Worm (Caenorhabditis elegans) whole organism, L4 larva: ENCODE results near the gene dpr-1.

Source experiments
- D1046.2 ChIP-seq: fragments of 200-800 bp; sonication (Bioruptor generic); IDR thresholded peaks from 2 replicates; pipeline ENCODE4 v1.3.6; 2022; ENCODE audit warnings: missing genetic modification characterization, missing compliant biosample characterization
- T20F7.1 ChIP-seq: fragments of 200-800 bp; sonication (Bioruptor generic); optimal IDR thresholded peaks from 2 replicates; lab custom pipeline; 2018; ENCODE audit warnings: mild to moderate bottlenecking, missing genetic modification characterization, missing compliant biosample characterization
- T26A8.4 ChIP-seq: fragments of 200-800 bp; sonication (Bioruptor generic); IDR thresholded peaks from 2 replicates; pipeline ENCODE4 v1.3.6; 2022; ENCODE audit warnings: missing genetic modification characterization, missing compliant biosample characterization
- Y105C5A.15 ChIP-seq: fragments of 200-800 bp; sonication (Bioruptor generic); IDR thresholded peaks from 2 replicates; pipeline ENCODE4 v1.3.6; 2022; ENCODE audit warnings: missing genetic modification characterization, missing compliant biosample characterization
- Y75B8A.6 ChIP-seq: fragments of 200-800 bp; sonication (Bioruptor generic); IDR thresholded peaks from 2 replicates; pipeline ENCODE4 v1.3.6; 2022; ENCODE audit warnings: missing genetic modification reagents, missing genetic modification characterization, missing compliant biosample characterization
- ZK546.5 ChIP-seq, 2 experiments: sonication (generic microtip); optimal IDR thresholded peaks; 2 replicates each; lab custom pipeline; 2017; ENCODE audit warnings: missing biosample characterization in 2 of 2, missing genetic modification characterization in 2 of 2
- aha-1 ChIP-seq: fragments of 150-350 bp; peaks from one replicate; lab custom pipeline; 2014; ENCODE audit warnings: missing biosample characterization, missing genetic modification characterization
- arid-1 ChIP-seq: fragments of 200-800 bp; sonication (Bioruptor generic); conservative IDR thresholded peaks from 2 replicates; pipeline ENCODE4 v1.3.6; 2022; ENCODE audit warnings: missing genetic modification reagents, missing genetic modification characterization, missing compliant biosample characterization
- ceh-28 ChIP-seq: fragments of 150-350 bp; optimal IDR thresholded peaks from 2 replicates; lab custom pipeline; 2014; ENCODE audit warnings: missing biosample characterization, missing genetic modification reagents, missing genetic modification characterization
- ceh-44 ChIP-seq: fragments of 200-800 bp; sonication (Bioruptor generic); IDR thresholded peaks from 2 replicates; pipeline ENCODE4 v1.3.6; 2022; ENCODE audit warnings: missing genetic modification reagents, missing genetic modification characterization, missing compliant biosample characterization
- ces-1 ChIP-seq: fragments of 150-350 bp; sonication (generic microtip); optimal IDR thresholded peaks from 4 replicates; lab custom pipeline; 2014; ENCODE audit warnings: missing biosample characterization, missing genetic modification reagents, missing genetic modification characterization
- daf-16 ChIP-seq, 3 experiments: sonication (generic microtip); optimal IDR thresholded peaks; 2 replicates each; lab custom pipeline; 2016 to 2017; ENCODE audit warnings: missing genetic modification characterization in 3 of 3, missing genetic modification reagents in 3 of 3, mild to moderate bottlenecking in 2 of 3, missing compliant biosample characterization in 2 of 3, missing biosample characterization in 1 of 3, moderate library complexity in 1 of 3
- dmd-6 ChIP-seq: fragments of 200-800 bp; sonication (Bioruptor generic); IDR thresholded peaks from 2 replicates; pipeline ENCODE4 v1.3.6; 2022; ENCODE audit warnings: missing genetic modification reagents, missing genetic modification characterization, missing compliant biosample characterization
- dmd-8 ChIP-seq: fragments of 200-800 bp; sonication (Bioruptor generic); IDR thresholded peaks from 2 replicates; pipeline ENCODE4 v1.3.6; 2022; ENCODE audit warnings: missing genetic modification characterization, missing compliant biosample characterization
- duxl-1 ChIP-seq: sonication (generic microtip); optimal IDR thresholded peaks from 2 replicates; lab custom pipeline; 2016; ENCODE audit warnings: mild to moderate bottlenecking, missing genetic modification characterization, moderate library complexity, missing compliant biosample characterization; ENCODE audit not compliant: poor library complexity
- dve-1 ChIP-seq: sonication (generic microtip); optimal IDR thresholded peaks from 2 replicates; lab custom pipeline; 2017; ENCODE audit warnings: antibody characterized with exemption, mild to moderate bottlenecking, missing genetic modification characterization, missing compliant biosample characterization; ENCODE audit not compliant: insufficient read depth
- egl-27 ChIP-seq: sonication (generic microtip); optimal IDR thresholded peaks from 3 replicates; lab custom pipeline; 2017; ENCODE audit warnings: missing biosample characterization, missing genetic modification reagents, missing genetic modification characterization
- egl-43 ChIP-seq: fragments of 200-800 bp; sonication (Bioruptor generic); IDR thresholded peaks from 2 replicates; pipeline ENCODE4 v1.3.6; 2022; ENCODE audit warnings: missing genetic modification reagents, missing genetic modification characterization, missing compliant biosample characterization
- hif-1 ChIP-seq, 2 experiments: sonication (generic microtip); optimal IDR thresholded peaks; 2 replicates each; lab custom pipeline; 2016 to 2017; ENCODE audit warnings: missing compliant biosample characterization in 2 of 2, missing genetic modification characterization in 2 of 2, missing genetic modification reagents in 2 of 2, missing genotype in 2 of 2, mild to moderate bottlenecking in 1 of 2
- hlh-11 ChIP-seq: fragments of 200-800 bp; sonication (Bioruptor generic); optimal IDR thresholded peaks from 2 replicates; lab custom pipeline; 2018; ENCODE audit warnings: mild to moderate bottlenecking, missing genetic modification characterization, missing compliant biosample characterization
- hmg-1.1 ChIP-seq: fragments of 200-800 bp; sonication (Bioruptor generic); IDR thresholded peaks from 2 replicates; pipeline ENCODE4 v1.3.6; 2022; ENCODE audit warnings: missing genetic modification reagents, missing genetic modification characterization, missing compliant biosample characterization
- jun-1 ChIP-seq: fragments of 150-350 bp; optimal IDR thresholded peaks from 2 replicates; lab custom pipeline; 2014; ENCODE audit warnings: missing biosample characterization, missing genetic modification reagents, missing genetic modification characterization
- lin-1 ChIP-seq: fragments of 200-800 bp; sonication (Bioruptor generic); IDR thresholded peaks from 2 replicates; pipeline ENCODE4 v1.3.6; 2022; ENCODE audit warnings: missing genetic modification reagents, missing genetic modification characterization, missing compliant biosample characterization
- lin-15B ChIP-seq: fragments of 150-350 bp; sonication (generic microtip); optimal IDR thresholded peaks from 3 replicates; lab custom pipeline; 2014; ENCODE audit warnings: missing biosample characterization, missing genetic modification characterization
- lin-38 ChIP-seq: fragments of 200-800 bp; sonication (Bioruptor generic); IDR thresholded peaks from 2 replicates; pipeline ENCODE4 v1.3.6; 2022; ENCODE audit warnings: missing genetic modification reagents, missing genetic modification characterization, missing compliant biosample characterization
- lsy-2 ChIP-seq, 2 experiments: fragments of 150-350 bp in 1 of 2; sonication (generic microtip) in 1 of 2; optimal IDR thresholded peaks; 2 replicates each; lab custom pipeline; 2014 to 2017; ENCODE audit warnings: missing biosample characterization in 2 of 2, missing genetic modification characterization in 2 of 2
- madf-5 ChIP-seq, 2 experiments: fragments of 200-800 bp; sonication (Bioruptor generic); IDR thresholded peaks; 2 replicates each; pipeline ENCODE4 v1.3.6; 2022; ENCODE audit warnings: missing compliant biosample characterization in 2 of 2, missing genetic modification characterization in 2 of 2
- mdl-1 ChIP-seq, 2 experiments: fragments of 150-350 bp in 1 of 2; sonication (generic microtip) in 1 of 2; optimal IDR thresholded peaks; 2 replicates each; lab custom pipeline; 2014 to 2017; ENCODE audit warnings: missing biosample characterization in 2 of 2, missing genetic modification characterization in 2 of 2
- mdt-29 ChIP-seq: fragments of 200-800 bp; sonication (Bioruptor generic); IDR thresholded peaks from 2 replicates; pipeline ENCODE4 v1.3.6; 2022; ENCODE audit warnings: missing genetic modification reagents, missing genetic modification characterization, missing compliant biosample characterization
- mes-2 ChIP-seq: sonication (generic microtip); optimal IDR thresholded peaks from 2 replicates; lab custom pipeline; 2016; ENCODE audit warnings: missing genotype, mild to moderate bottlenecking, missing genetic modification characterization, missing compliant biosample characterization; ENCODE audit not compliant: poor library complexity, severe bottlenecking
- mxl-2 ChIP-seq: fragments of 200-800 bp; sonication (Bioruptor generic); conservative IDR thresholded peaks from 2 replicates; pipeline ENCODE4 v1.3.6; 2022; ENCODE audit warnings: missing genetic modification reagents, missing genetic modification characterization, missing compliant biosample characterization
- mxl-3 ChIP-seq: fragments of 200-800 bp; sonication (Bioruptor generic); optimal IDR thresholded peaks from 2 replicates; lab custom pipeline; 2018; ENCODE audit warnings: mild to moderate bottlenecking, missing genetic modification characterization, missing compliant biosample characterization
- nhr-10 ChIP-seq: fragments of 150-350 bp; optimal IDR thresholded peaks from 2 replicates; lab custom pipeline; 2014; ENCODE audit warnings: missing biosample characterization, missing genetic modification characterization
- nhr-11 ChIP-seq: fragments of 150-350 bp; optimal IDR thresholded peaks from 2 replicates; lab custom pipeline; 2014; ENCODE audit warnings: missing biosample characterization, missing genetic modification characterization
- nhr-28 ChIP-seq: fragments of 150-350 bp; optimal IDR thresholded peaks from 2 replicates; lab custom pipeline; 2014; ENCODE audit warnings: missing biosample characterization, missing genetic modification characterization
- nhr-41 ChIP-seq: fragments of 200-800 bp; sonication (Bioruptor generic); IDR thresholded peaks from 2 replicates; pipeline ENCODE4 v1.3.6; 2022; ENCODE audit warnings: missing genetic modification reagents, missing genetic modification characterization, missing compliant biosample characterization
- nhr-42 ChIP-seq: fragments of 200-800 bp; sonication (Bioruptor generic); IDR thresholded peaks from 2 replicates; pipeline ENCODE4 v1.3.6; 2022; ENCODE audit warnings: missing genetic modification characterization, missing compliant biosample characterization
- nhr-6 ChIP-seq: fragments of 150-350 bp; optimal IDR thresholded peaks from 2 replicates; lab custom pipeline; 2014; ENCODE audit warnings: missing biosample characterization, missing genetic modification characterization
- nhr-76 ChIP-seq: fragments of 150-350 bp; optimal IDR thresholded peaks from 2 replicates; lab custom pipeline; 2014; ENCODE audit warnings: missing biosample characterization, missing genetic modification characterization
- pha-4 ChIP-seq, 2 experiments: fragments of 150-350 bp in 1 of 2; fragments of 200-800 bp in 1 of 2; sonication (Bioruptor generic) in 1 of 2; IDR thresholded peaks in 1 of 2; optimal IDR thresholded peaks in 1 of 2; 2 replicates each; pipeline versions ENCODE4 v1.3.6 to Lab custom; 2014 to 2022; ENCODE audit warnings: missing genetic modification characterization in 2 of 2, missing genetic modification reagents in 2 of 2, missing biosample characterization in 1 of 2, missing compliant biosample characterization in 1 of 2
- skn-1 ChIP-seq: fragments of 150-350 bp; optimal IDR thresholded peaks from 2 replicates; lab custom pipeline; 2014; ENCODE audit warnings: missing biosample characterization, missing genetic modification characterization
- snpc-1.2 ChIP-seq: fragments of 200-800 bp; sonication (Bioruptor generic); IDR thresholded peaks from 2 replicates; pipeline ENCODE4 v1.3.6; 2022; ENCODE audit warnings: missing genetic modification reagents, missing genetic modification characterization, missing compliant biosample characterization
- spr-3 ChIP-seq: fragments of 200-800 bp; sonication (Bioruptor generic); optimal IDR thresholded peaks from 2 replicates; lab custom pipeline; 2018; ENCODE audit warnings: mild to moderate bottlenecking, missing genetic modification characterization, missing compliant biosample characterization
- tag-97 ChIP-seq: fragments of 200-800 bp; sonication (Bioruptor generic); IDR thresholded peaks from 2 replicates; pipeline ENCODE4 v1.3.6; 2022; ENCODE audit warnings: missing genetic modification characterization, missing compliant biosample characterization
- tra-1 ChIP-seq: fragments of 200-800 bp; sonication (Bioruptor generic); IDR thresholded peaks from 2 replicates; pipeline ENCODE4 v1.3.6; 2022; ENCODE audit warnings: missing genetic modification reagents, missing genetic modification characterization, missing compliant biosample characterization
- unc-130 ChIP-seq: sonication (generic microtip); optimal IDR thresholded peaks from 2 replicates; lab custom pipeline; 2016; ENCODE audit warnings: missing genetic modification reagents, missing genetic modification characterization, missing compliant biosample characterization
- unc-62 ChIP-seq, 3 experiments: fragments of 150-350 bp in 1 of 3; sonication (generic microtip); optimal IDR thresholded peaks in 2 of 3; peaks in 1 of 3; 1 replicate in 1 of 3; 2 replicates in 2 of 3; lab custom pipeline; 2014 to 2017; ENCODE audit warnings: missing biosample characterization in 3 of 3, missing genetic modification characterization in 3 of 3, missing genetic modification reagents in 3 of 3, missing genotype in 1 of 3

dpr-1 gene

ce11 chrV:13907557-13908104 is 34.4 kb downstream of the dpr-1 start:
- TF ChIP-seq nhr-6 (tag; lab: Kevin White, UChicago) (no peak), ces-1 (GFP tag; lab: Kevin White, UChicago) (no peak), hmg-1.1 (no peak; the same call in 1 of the 2 replicates), aha-1 (tag; lab: Kevin White, UChicago) (peak; percentile 91), nhr-76 (tag; lab: Kevin White, UChicago) (no peak), dmd-6 (peak; percentile 56), nhr-10 (tag; lab: Kevin White, UChicago) (peak; percentile 51), egl-43 (GFP tag; lab: Robert Waterston, UW) (peak; percentile 73), T26A8.4 (GFP tag; lab: Robert Waterston, UW) (peak; percentile 90), nhr-41 (GFP tag; lab: Robert Waterston, UW) (peak; percentile 42; the same call in 1 of the 2 replicates), daf-16 (GFP tag; optimal IDR thresholded peaks at IDR 0.05; lab: Kevin White, UChicago) (peak in 1 of 2 experiments; percentile 1), daf-16 (tag; optimal IDR thresholded peaks at IDR 0.05; lab: Kevin White, UChicago) (peak; percentile 18), pha-4 (GFP tag; IDR thresholded peaks at IDR 0.05; lab: Robert Waterston, UW) (peak; percentile 37), pha-4 (tag; optimal IDR thresholded peaks at IDR 0.05; lab: Kevin White, UChicago) (no peak), spr-3 (GFP tag; lab: Kevin White, UChicago) (peak; percentile 32), dmd-8 (peak; percentile 69), mxl-3 (GFP tag; lab: Kevin White, UChicago) (peak; percentile 45), dve-1 (tag; lab: Kevin White, UChicago) (peak; percentile 28), nhr-28 (peak; percentile 48), tag-97 (GFP tag; lab: Robert Waterston, UW) (no peak), egl-27 (tag; lab: Kevin White, UChicago) (no peak), T20F7.1 (peak; percentile 75), unc-130 (GFP tag; lab: Kevin White, UChicago) (no peak), hif-1 (tag; optimal IDR thresholded peaks at IDR 0.05; lab: Kevin White, UChicago) (peak in 1 of 2 experiments; percentile 39), mxl-2 (no peak), hlh-11 (tag; lab: Kevin White, UChicago) (peak; percentile 70), mes-2 (tag; lab: Kevin White, UChicago) (peak; percentile 52), ZK546.5 (tag; optimal IDR thresholded peaks at IDR 0.05; lab: Kevin White, UChicago) (no peak), mdt-29 (peak; percentile 69; the same call in 1 of the 2 replicates), mdl-1 (tag; optimal IDR thresholded peaks at IDR 0.05; lab: Kevin White, UChicago) (peak in 1 of 2 experiments; percentile 22), lin-38 (GFP tag; lab: Robert Waterston, UW) (peak; percentile 59), arid-1 (GFP tag; lab: Robert Waterston, UW) (peak; percentile 50; the same call in 1 of the 2 replicates), skn-1 (tag; lab: Kevin White, UChicago) (no peak), nhr-11 (tag; lab: Kevin White, UChicago) (peak; percentile 11), unc-62 (GFP tag; optimal IDR thresholded peaks at IDR 0.05 in 1 of 2; lab: Kevin White, UChicago) (no peak), unc-62 (tag; optimal IDR thresholded peaks at IDR 0.05; lab: Kevin White, UChicago) (no peak), duxl-1 (peak; percentile 65), Y105C5A.15 (GFP tag; lab: Robert Waterston, UW) (no peak), jun-1 (tag; lab: Kevin White, UChicago) (no peak), lsy-2 (tag; optimal IDR thresholded peaks at IDR 0.05; lab: Kevin White, UChicago) (peak; percentile 69 to 72), nhr-42 (GFP tag; lab: Robert Waterston, UW) (peak; percentile 27; the same call in 1 of the 2 replicates), lin-15B (tag; lab: Kevin White, UChicago) (peak; percentile 27), tra-1 (GFP tag; lab: Robert Waterston, UW) (peak; percentile 9; the same call in 1 of the 2 replicates), Y75B8A.6 (GFP tag; lab: Robert Waterston, UW) (peak; percentile 85), ceh-28 (no peak), snpc-1.2 (GFP tag; lab: Robert Waterston, UW) (peak; percentile 27; the same call in 1 of the 2 replicates), lin-1 (GFP tag; lab: Robert Waterston, UW) (peak; percentile 51; the same call in 1 of the 2 replicates), madf-5 (GFP tag; IDR thresholded peaks at IDR 0.05; lab: Robert Waterston, UW) (0 out of 4 replicates have a peak, but pooled peaks of 1 of the 2 experiments have one; percentile 52), ceh-44 (GFP tag; lab: Robert Waterston, UW) (no peak), D1046.2 (peak; percentile 79; the same call in 1 of the 2 replicates)
